Worm (Caenorhabditis elegans) whole organism, L1 larva: ENCODE data around the gene Y44F5A.1.

Experiments used
- C34B4.2 ChIP-seq: sonication (generic microtip); optimal IDR thresholded peaks from 2 replicates; lab custom pipeline; 2017; ENCODE audit warnings: mild to moderate bottlenecking, missing genetic modification characterization, missing compliant biosample characterization
- aha-1 ChIP-seq: fragments of 150-350 bp; optimal IDR thresholded peaks from 2 replicates; lab custom pipeline; 2014; ENCODE audit warnings: missing biosample characterization, missing genetic modification characterization
- aly-2 ChIP-seq: fragments of 150-350 bp; optimal IDR thresholded peaks from 2 replicates; lab custom pipeline; 2014; ENCODE audit warnings: missing biosample characterization, missing genetic modification characterization
- ceh-8 ChIP-seq: fragments of 200-800 bp; sonication (Bioruptor generic); optimal IDR thresholded peaks from 2 replicates; lab custom pipeline; 2018; ENCODE audit warnings: mild to moderate bottlenecking, missing genetic modification characterization, moderate library complexity, missing compliant biosample characterization
- ceh-82 ChIP-seq, 3 experiments: fragments of 150-350 bp in 1 of 3; sonication (generic microtip) in 2 of 3; optimal IDR thresholded peaks; 2 replicates each; lab custom pipeline; 2014 to 2017; ENCODE audit warnings: missing biosample characterization in 3 of 3, missing genetic modification characterization in 3 of 3
- ces-1 ChIP-seq: fragments of 150-350 bp; optimal IDR thresholded peaks from 2 replicates; lab custom pipeline; 2014; ENCODE audit warnings: missing biosample characterization, missing genetic modification reagents, missing genetic modification characterization
- dpl-1 ChIP-seq, 3 experiments: fragments of 150-350 bp in 2 of 3; sonication (generic microtip) in 1 of 3; optimal IDR thresholded peaks; 2 replicates each; lab custom pipeline; 2014 to 2017; ENCODE audit warnings: missing biosample characterization in 3 of 3, missing genetic modification characterization in 3 of 3, missing genetic modification reagents in 3 of 3
- dsc-1 ChIP-seq: sonication (generic microtip); optimal IDR thresholded peaks from 2 replicates; lab custom pipeline; 2016; ENCODE audit warnings: mild to moderate bottlenecking, missing genetic modification characterization, missing compliant biosample characterization
- efl-1 ChIP-seq, 4 experiments: fragments of 150-350 bp; optimal IDR thresholded peaks in 3 of 4; peaks in 1 of 4; 1 replicate in 1 of 4; 2 replicates in 3 of 4; lab custom pipeline; 2014; ENCODE audit warnings: missing biosample characterization in 2 of 4, missing genetic modification characterization in 2 of 4, missing genetic modification reagents in 2 of 4
- elt-2 ChIP-seq: sonication (generic microtip); optimal IDR thresholded peaks from 2 replicates; lab custom pipeline; 2016; ENCODE audit warnings: missing genetic modification characterization, mild to moderate bottlenecking, inconsistent platforms, missing compliant biosample characterization, missing genetic modification reagents
- elt-3 ChIP-seq, 6 experiments: fragments of 150-350 bp in 1 of 6; sonication (generic microtip); optimal IDR thresholded peaks; 2 replicates each; lab custom pipeline; 2017 to 2018; ENCODE audit warnings: missing biosample characterization in 6 of 6, missing genetic modification characterization in 6 of 6, inconsistent platforms in 1 of 6
- fkh-10 ChIP-seq: sonication (generic microtip); optimal IDR thresholded peaks from 2 replicates; lab custom pipeline; 2017; ENCODE audit warnings: missing biosample characterization, missing genetic modification reagents, missing genetic modification characterization
- fkh-8 ChIP-seq: sonication (generic microtip); optimal IDR thresholded peaks from 2 replicates; lab custom pipeline; 2016; ENCODE audit warnings: mild to moderate bottlenecking, missing genetic modification characterization, missing compliant biosample characterization
- grh-1 ChIP-seq: fragments of 200-800 bp; sonication (Bioruptor generic); IDR thresholded peaks from 2 replicates; pipeline ENCODE4 v1.3.6; 2022; ENCODE audit warnings: missing genetic modification reagents, missing genetic modification characterization, missing compliant biosample characterization
- hlh-17 ChIP-seq: fragments of 200-800 bp; sonication (Bioruptor generic); optimal IDR thresholded peaks from 2 replicates; lab custom pipeline; 2018; ENCODE audit warnings: missing genetic modification characterization, mild to moderate bottlenecking, missing compliant biosample characterization, moderate library complexity, borderline replicate concordance
- lin-14 ChIP-seq: fragments of 200-800 bp; sonication (Bioruptor generic); optimal IDR thresholded peaks from 2 replicates; lab custom pipeline; 2018; ENCODE audit warnings: mild to moderate bottlenecking, missing genetic modification characterization, moderate library complexity, missing compliant biosample characterization
- lsy-2 ChIP-seq, 2 experiments: fragments of 150-350 bp; optimal IDR thresholded peaks; 2 replicates each; lab custom pipeline; 2014; ENCODE audit warnings: missing biosample characterization in 2 of 2, missing genetic modification characterization in 2 of 2
- mab-9 ChIP-seq: fragments of 200-800 bp; sonication (Bioruptor generic); IDR thresholded peaks from 2 replicates; pipeline ENCODE4 v1.3.6; 2022; ENCODE audit warnings: missing genetic modification reagents, missing genetic modification characterization, missing compliant biosample characterization
- mdl-1 ChIP-seq, 2 experiments: fragments of 150-350 bp; optimal IDR thresholded peaks; 2 replicates each; lab custom pipeline; 2014 to 2017; ENCODE audit warnings: missing biosample characterization in 2 of 2, missing genetic modification characterization in 2 of 2, inconsistent platforms in 1 of 2
- mef-2 ChIP-seq: fragments of 150-350 bp; optimal IDR thresholded peaks from 2 replicates; lab custom pipeline; 2014; ENCODE audit warnings: missing biosample characterization, missing genetic modification characterization
- mep-1 ChIP-seq: fragments of 150-350 bp; optimal IDR thresholded peaks from 2 replicates; lab custom pipeline; 2014; ENCODE audit warnings: missing biosample characterization, missing genetic modification characterization
- nhr-84 ChIP-seq: sonication (generic microtip); optimal IDR thresholded peaks from 2 replicates; lab custom pipeline; 2017; ENCODE audit warnings: missing biosample characterization, missing genetic modification characterization
- nhr-85 ChIP-seq: sonication (generic microtip); peaks from one replicate; lab custom pipeline; 2016; ENCODE audit warnings: missing genetic modification characterization, inconsistent platforms, missing compliant biosample characterization
- pag-3 ChIP-seq: sonication (generic microtip); optimal IDR thresholded peaks from 2 replicates; lab custom pipeline; 2017; ENCODE audit warnings: missing genetic modification characterization, mild to moderate bottlenecking, missing compliant biosample characterization, antibody characterized with exemption, borderline replicate concordance; ENCODE audit not compliant: insufficient read depth
- pax-3 ChIP-seq: fragments of 200-800 bp; sonication (Bioruptor generic); optimal IDR thresholded peaks from 2 replicates; lab custom pipeline; 2018; ENCODE audit warnings: mild to moderate bottlenecking, missing genetic modification characterization, moderate library complexity, missing compliant biosample characterization
- sox-4 ChIP-seq: sonication (generic microtip); optimal IDR thresholded peaks from 2 replicates; lab custom pipeline; 2016; ENCODE audit warnings: missing genetic modification characterization, missing compliant biosample characterization
- swsn-7 ChIP-seq: sonication (generic microtip); optimal IDR thresholded peaks from 2 replicates; lab custom pipeline; 2016; ENCODE audit warnings: missing genetic modification characterization, missing compliant biosample characterization
- tbx-2 ChIP-seq: sonication (generic microtip); optimal IDR thresholded peaks from 2 replicates; lab custom pipeline; 2016; ENCODE audit warnings: missing genetic modification characterization, missing compliant biosample characterization
- unc-62 ChIP-seq: fragments of 150-350 bp; optimal IDR thresholded peaks from 2 replicates; lab custom pipeline; 2014; ENCODE audit warnings: missing biosample characterization, missing genetic modification reagents, missing genetic modification characterization
- unc-86 ChIP-seq: sonication (generic microtip); optimal IDR thresholded peaks from 2 replicates; lab custom pipeline; 2016; ENCODE audit warnings: missing genetic modification characterization, missing compliant biosample characterization
- unc-98 ChIP-seq: fragments of 200-800 bp; sonication (Bioruptor generic); IDR thresholded peaks from 2 replicates; pipeline ENCODE4 v1.3.6; 2022; ENCODE audit warnings: missing genetic modification characterization, missing compliant biosample characterization
- xbp-1 ChIP-seq: sonication (generic microtip); optimal IDR thresholded peaks from 2 replicates; lab custom pipeline; 2016; ENCODE audit warnings: missing genetic modification characterization, missing compliant biosample characterization
- zip-4 ChIP-seq: fragments of 200-800 bp; sonication (Bioruptor generic); optimal IDR thresholded peaks from 2 replicates; lab custom pipeline; 2018; ENCODE audit warnings: mild to moderate bottlenecking, missing genetic modification characterization, moderate library complexity, missing compliant biosample characterization

The Y44F5A.1 gene

DNA sequence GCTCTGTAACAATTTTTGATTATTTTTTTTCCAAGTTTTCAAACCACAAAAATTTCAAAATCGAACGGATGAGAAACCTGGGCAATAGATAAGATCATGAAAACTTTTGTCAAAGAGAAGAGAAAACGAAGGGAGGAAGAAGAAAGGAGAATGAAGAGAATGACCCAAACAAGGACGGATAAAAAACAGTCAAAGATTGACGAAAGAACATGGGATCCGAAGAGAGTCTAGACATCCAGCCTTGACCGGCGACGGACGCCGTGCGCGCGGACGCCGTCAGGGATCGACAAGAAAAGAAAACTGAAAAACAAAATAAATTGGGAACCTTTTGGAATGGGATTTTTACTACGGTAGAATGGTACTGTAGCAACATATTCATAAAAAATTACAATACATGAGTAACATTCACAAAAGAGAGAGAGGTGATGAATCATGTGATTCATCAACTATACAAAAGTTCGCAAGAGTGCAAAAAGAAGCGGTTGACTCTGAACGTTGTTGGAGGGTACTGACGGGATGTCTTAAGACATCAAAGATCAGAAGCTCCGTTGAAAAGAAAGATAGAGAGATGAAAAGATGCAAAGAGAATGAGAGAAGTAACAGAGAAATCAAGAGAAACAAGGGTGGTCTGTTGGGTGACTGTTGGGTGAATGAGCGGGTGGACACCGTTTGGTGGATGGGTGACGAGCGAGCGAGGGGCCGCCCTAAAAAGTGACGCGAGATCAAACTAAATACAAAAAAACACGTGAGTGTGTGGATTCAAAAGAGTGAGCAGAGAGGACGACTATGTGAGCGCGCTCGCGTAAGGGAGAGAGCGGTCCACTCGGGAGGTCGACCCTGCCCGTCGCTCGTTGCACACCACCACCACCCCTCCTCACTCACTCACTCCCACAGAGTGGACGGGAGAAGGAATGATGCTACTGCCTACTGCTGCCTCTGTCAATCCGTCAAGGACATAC lies 33.0 kb upstream of the Y44F5A.1 start, which contains the start of gene sup-26 (continued):
- peak; percentile 49 for TF ChIP-seq swsn-7 (tag; lab: Kevin White, UChicago)
- TF ChIP-seq xbp-1 (tag; lab: Kevin White, UChicago), result peak; percentile 17
- TF ChIP-seq dsc-1 (tag; lab: Kevin White, UChicago), result peak; percentile 22
- TF ChIP-seq hlh-17 (GFP tag; lab: Kevin White, UChicago), result no peak
- peak in 1 of 6 experiments; percentile 29 for TF ChIP-seq elt-3 (tag; optimal IDR thresholded peaks at IDR 0.05; lab: Kevin White, UChicago)
- TF ChIP-seq C34B4.2, result no peak
- TF ChIP-seq unc-86 (tag; lab: Kevin White, UChicago), result peak; percentile 9
- peak in 1 of 2 experiments; percentile 42 for TF ChIP-seq mdl-1 (tag; optimal IDR thresholded peaks at IDR 0.05; lab: Kevin White, UChicago)
- TF ChIP-seq unc-98 (GFP tag; lab: Robert Waterston, UW), result no peak
- TF ChIP-seq unc-62 (GFP tag; lab: Kevin White, UChicago), result no peak
- no peak for TF ChIP-seq ces-1
- peak; percentile 13 for TF ChIP-seq zip-4 (GFP tag; lab: Kevin White, UChicago)
- TF ChIP-seq mep-1 (tag; lab: Kevin White, UChicago), result peak; percentile 30
- TF ChIP-seq ceh-82 (tag; optimal IDR thresholded peaks at IDR 0.05; lab: Kevin White, UChicago), result peak in 1 of 3 experiments; percentile 3
- no peak for TF ChIP-seq elt-2 (tag; lab: Kevin White, UChicago)
- TF ChIP-seq lin-14 (GFP tag; lab: Kevin White, UChicago), result peak; percentile 70
- TF ChIP-seq, all 84 proteins: peak for 27

- TF ChIP-seq efl-1 (optimal IDR thresholded peaks at IDR 0.05; lab: Kevin White, UChicago) (no peak), efl-1 (GFP tag; optimal IDR thresholded peaks at IDR 0.05 in 1 of 2; lab: Kevin White, UChicago) (peak in 1 of 2 experiments; percentile 92), grh-1 (GFP tag; lab: Robert Waterston, UW) (no peak)
- TF ChIP-seq, all 84 proteins: peak for 1
Measured at ce11 chrIII:4278203-4278602, 30.7 kb upstream of the Y44F5A.1 start.

- TF ChIP-seq pax-3, result no peak
- TF ChIP-seq dsc-1 (tag; lab: Kevin White, UChicago), result no peak
- no peak for TF ChIP-seq ceh-82 (tag; optimal IDR thresholded peaks at IDR 0.05; lab: Kevin White, UChicago)
- no peak for TF ChIP-seq sox-4
- no peak for TF ChIP-seq dpl-1 (GFP tag; optimal IDR thresholded peaks at IDR 0.05; lab: Kevin White, UChicago)
- no peak for TF ChIP-seq elt-2 (tag; lab: Kevin White, UChicago)
- TF ChIP-seq ces-1, result no peak
- no peak for TF ChIP-seq fkh-8
- TF ChIP-seq ceh-8 (GFP tag; lab: Kevin White, UChicago), result no peak
- no peak for TF ChIP-seq nhr-84 (tag; lab: Kevin White, UChicago)
Measured at ce11 chrIII:4277762-4278161, 30.3 kb upstream of the Y44F5A.1 start.

ce11 chrIII:4276277-4276676 lies 28.8 kb upstream of the Y44F5A.1 start:
- TF ChIP-seq mef-2 (tag; lab: Kevin White, UChicago) (no peak), elt-3 (tag; optimal IDR thresholded peaks at IDR 0.05; lab: Kevin White, UChicago) (no peak), unc-62 (GFP tag; lab: Kevin White, UChicago) (no peak), aly-2 (tag; lab: Kevin White, UChicago) (no peak), mab-9 (GFP tag; lab: Robert Waterston, UW) (no peak), pag-3 (tag; lab: Kevin White, UChicago) (no peak), tbx-2 (tag; lab: Kevin White, UChicago) (no peak), grh-1 (GFP tag; lab: Robert Waterston, UW) (no peak), ceh-82 (tag; optimal IDR thresholded peaks at IDR 0.05; lab: Kevin White, UChicago) (no peak)

ce11 chrIII:4275704-4276103 lies 28.2 kb upstream of the Y44F5A.1 start:
- TF ChIP-seq nhr-84 (tag; lab: Kevin White, UChicago) (no peak), efl-1 (optimal IDR thresholded peaks at IDR 0.05; lab: Kevin White, UChicago) (peak in 1 of 2 experiments; percentile 38), efl-1 (GFP tag; optimal IDR thresholded peaks at IDR 0.05 in 1 of 2; lab: Kevin White, UChicago) (peak; percentile 54 to 96), fkh-10 (GFP tag; lab: Kevin White, UChicago) (no peak), lsy-2 (tag; optimal IDR thresholded peaks at IDR 0.05; lab: Kevin White, UChicago) (peak in 1 of 2 experiments; percentile 14), aha-1 (tag; lab: Kevin White, UChicago) (no peak), xbp-1 (tag; lab: Kevin White, UChicago) (peak; percentile 47), elt-2 (tag; lab: Kevin White, UChicago) (no peak), dpl-1 (GFP tag; optimal IDR thresholded peaks at IDR 0.05; lab: Kevin White, UChicago) (peak; percentile 14 to 55 (median 50)), nhr-85 (tag; lab: Kevin White, UChicago) (peak; percentile 31)
